Fruit fly (Drosophila melanogaster): Measurements from ENCODE around the gene S-Lap2.

DNA sequence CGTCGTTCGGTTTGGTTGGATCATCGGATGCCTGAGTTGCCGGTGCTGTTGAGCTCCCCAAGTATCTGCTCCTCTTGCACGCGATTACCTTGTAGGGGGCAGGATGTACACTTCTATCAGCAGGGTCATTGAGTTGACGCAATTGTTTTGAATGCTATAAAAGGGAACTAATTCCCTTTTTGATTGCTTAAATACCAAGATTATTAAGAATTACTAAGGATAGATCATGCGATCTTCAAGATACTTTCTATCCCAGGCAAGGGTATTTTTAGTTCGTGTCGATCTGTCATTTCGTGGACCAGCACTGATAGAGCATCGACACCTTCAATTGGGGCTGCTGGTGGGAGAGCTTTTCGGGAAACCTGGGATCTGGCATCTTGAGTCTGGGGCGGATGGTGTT is 49.4 kb downstream of the S-Lap2 start:
- no peak for TF ChIP-seq ttk (optimal IDR thresholded peaks at IDR 0.05)
- no peak for TF ChIP-seq Myc (optimal IDR thresholded peaks at IDR 0.05)
- TF ChIP-seq insv (optimal IDR thresholded peaks at IDR 0.05) = no peak
- TF ChIP-seq psq (optimal IDR thresholded peaks at IDR 0.05) = no peak
- no peak for TF ChIP-seq h (optimal IDR thresholded peaks at IDR 0.05)

All from Kc167 (cell line).